Worm (Caenorhabditis elegans): ENCODE data around the gene adt-2.

ce11 chrX:7596029-7596428 is 10.0 kb downstream of the adt-2 start:
- TF ChIP-seq egl-27 (tag; optimal IDR thresholded peaks at IDR 0.05) (no peak), zip-2 (tag; optimal IDR thresholded peaks at IDR 0.05) (no peak), skn-1 (tag; optimal IDR thresholded peaks at IDR 0.05) (no peak), fkh-10 (GFP tag; optimal IDR thresholded peaks at IDR 0.05) (no peak)
